Fruit fly (Drosophila melanogaster): ENCODE measurements around the gene jp.

The jp gene

DNA sequence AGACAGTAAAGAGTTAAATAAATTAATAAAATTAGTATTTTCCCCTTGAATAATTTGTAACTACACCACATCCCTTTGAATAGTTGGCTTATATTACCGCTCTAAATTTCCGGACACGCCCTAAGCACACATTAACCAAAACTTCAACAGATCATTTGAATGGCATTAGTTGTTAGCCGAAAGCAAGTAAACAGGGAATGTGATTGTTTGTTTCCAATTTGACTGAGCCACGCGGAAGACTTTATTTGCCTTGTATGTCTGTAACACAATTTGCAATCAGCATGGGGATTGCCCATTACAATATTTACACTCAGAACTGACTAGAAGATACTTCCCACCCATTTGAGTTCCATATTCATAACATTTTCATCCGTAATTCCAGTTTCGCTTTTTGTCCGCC, 56.9 kb downstream of the jp start (continued):
- TF ChIP-seq tup (GFP tag; optimal IDR thresholded peaks at IDR 0.05) (no peak), CG11695 (GFP tag; IDR thresholded peaks at IDR 0.05) (0 out of 3 replicates have a peak, but pooled peaks have one; percentile 6), gsb (GFP tag; IDR thresholded peaks at IDR 0.05) (0 out of 2 replicates have a peak, but pooled peaks have one; percentile 30), NfI (GFP tag; optimal IDR thresholded peaks at IDR 0.05) (no peak), ato (GFP tag; IDR thresholded peaks at IDR 0.05; ENCODE audit: partially characterized antibody) (no peak), stc (GFP tag; IDR thresholded peaks at IDR 0.05) (no peak), E2f1 (GFP tag; IDR thresholded peaks at IDR 0.05) (no peak; the same call in 1 of the 2 replicates), slbo (GFP tag; IDR thresholded peaks at IDR 0.05) (no peak), CG4424 (GFP tag; optimal IDR thresholded peaks at IDR 0.05) (no peak), PHDP (tag; optimal IDR thresholded peaks at IDR 0.05) (peak; percentile 38), D (optimal IDR thresholded peaks at IDR 0.05) (no peak), D (GFP tag; optimal IDR thresholded peaks at IDR 0.05) (no peak), pb (GFP tag; optimal IDR thresholded peaks at IDR 0.05) (no peak), CG7987 (GFP tag; optimal IDR thresholded peaks at IDR 0.05) (peak; percentile 48), Nf-YA (GFP tag; IDR thresholded peaks at IDR 0.05) (no peak), MTF-1 (GFP tag; optimal IDR thresholded peaks at IDR 0.05; ENCODE audit: borderline replicate concordance) (no peak), CG8924 (tag; optimal IDR thresholded peaks at IDR 0.05) (peak; percentile 0), nom (GFP tag; optimal IDR thresholded peaks at IDR 0.05) (no peak), CG6683 (GFP tag; optimal IDR thresholded peaks at IDR 0.05) (peak; percentile 11), Ets97D (GFP tag; optimal IDR thresholded peaks at IDR 0.05) (no peak), sr (GFP tag; IDR thresholded peaks at IDR 0.05) (no peak), Mrtf (GFP tag; IDR thresholded peaks at IDR 0.05) (no peak), cwo (GFP tag; optimal IDR thresholded peaks at IDR 0.05) (peak; percentile 45), esg (GFP tag; conservative IDR thresholded peaks at IDR 0.05) (no peak), CG15269 (tag; optimal IDR thresholded peaks at IDR 0.05) (peak; percentile 14), CG30403 (GFP tag; optimal IDR thresholded peaks at IDR 0.05) (no peak), CkIIα-i1 (GFP tag; IDR thresholded peaks at IDR 0.05) (no peak), slou (GFP tag; optimal IDR thresholded peaks at IDR 0.05) (no peak), CoRest (tag; optimal IDR thresholded peaks at IDR 0.05) (peak; percentile 4), Ets65A (GFP tag) (no peak), ab (GFP tag; optimal IDR thresholded peaks at IDR 0.05) (no peak), Hand (GFP tag; optimal IDR thresholded peaks at IDR 0.05) (no peak), crol (GFP tag; IDR thresholded peaks at IDR 0.05) (no peak), disco-r (GFP tag; optimal IDR thresholded peaks at IDR 0.05) (no peak), az2 (GFP tag; optimal IDR thresholded peaks at IDR 0.05) (no peak), sens-2 (GFP tag; IDR thresholded peaks at IDR 0.05) (no peak), CG6791 (GFP tag; IDR thresholded peaks at IDR 0.05; ENCODE audit: partially characterized antibody) (no peak), CG12219 (GFP tag; optimal IDR thresholded peaks at IDR 0.05) (peak; percentile 4), ATbp (GFP tag; optimal IDR thresholded peaks at IDR 0.05) (no peak), CG17361 (GFP tag; IDR thresholded peaks at IDR 0.05) (no peak), Med (GFP tag) (peak; percentile 90), CG3847 (GFP tag; IDR thresholded peaks at IDR 0.05) (0 out of 2 replicates have a peak, but pooled peaks have one; percentile 24), MBD-R2 (GFP tag; IDR thresholded peaks at IDR 0.05) (no peak), Xrp1 (GFP tag; IDR thresholded peaks at IDR 0.05) (0 out of 2 replicates have a peak, but pooled peaks have one; percentile 10), emc (GFP tag; optimal IDR thresholded peaks at IDR 0.05) (no peak), Nf-YB (GFP tag; optimal IDR thresholded peaks at IDR 0.05) (no peak), CG17829 (tag; optimal IDR thresholded peaks at IDR 0.05) (no peak), CG13123 (GFP tag; optimal IDR thresholded peaks at IDR 0.05) (no peak), CG1603 (tag; optimal IDR thresholded peaks at IDR 0.05) (peak; percentile 18), crp (GFP tag; optimal IDR thresholded peaks at IDR 0.05) (no peak), inv (GFP tag; IDR thresholded peaks at IDR 0.05; ENCODE audit: partially characterized antibody) (no peak)

All from whole organism, embryonic.